Fruit fly (Drosophila melanogaster): ENCODE data around the gene CG10492.

CG10492 gene

dm6 chr2L:19036105-19036714 is 17.7 kb upstream of the CG10492 start (continued):
- peak; percentile 10 for TF ChIP-seq acj6 (GFP tag; optimal IDR thresholded peaks at IDR 0.05)
- no peak for TF ChIP-seq CG3032 (tag; optimal IDR thresholded peaks at IDR 0.05)
- no peak for TF ChIP-seq CG9139 (GFP tag; optimal IDR thresholded peaks at IDR 0.05)
- no peak for TF ChIP-seq Hr39 (GFP tag; optimal IDR thresholded peaks at IDR 0.05)
- no peak for TF ChIP-seq spab (GFP tag; optimal IDR thresholded peaks at IDR 0.05)
- TF ChIP-seq Met (GFP tag; optimal IDR thresholded peaks at IDR 0.05) = no peak
- no peak for TF ChIP-seq Blimp-1 (GFP tag; optimal IDR thresholded peaks at IDR 0.05)
- TF ChIP-seq fd85E (GFP tag; optimal IDR thresholded peaks at IDR 0.05) = no peak
- TF ChIP-seq CG8632 (GFP tag; optimal IDR thresholded peaks at IDR 0.05) = peak; percentile 14
- no peak for TF ChIP-seq CG4318 (GFP tag; optimal IDR thresholded peaks at IDR 0.05)

DNA sequence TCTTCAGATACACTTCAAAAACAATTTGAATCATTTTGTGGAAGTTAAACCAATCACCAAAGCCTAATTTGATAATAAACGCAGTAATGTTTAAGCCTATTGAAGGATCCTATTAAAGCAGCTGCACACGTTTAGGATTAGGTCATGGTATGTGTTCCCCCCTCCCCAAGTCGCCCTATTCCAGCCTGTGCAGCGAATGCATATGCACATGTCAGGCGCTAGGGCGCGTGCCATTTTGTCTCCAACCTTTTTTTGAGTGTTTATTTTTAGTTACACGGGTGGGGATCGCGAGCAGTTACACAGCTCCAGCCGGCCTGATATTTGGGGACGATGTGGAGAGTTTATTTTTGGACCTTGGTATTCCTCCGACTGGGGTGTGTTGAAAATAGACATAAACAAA is 16.9 kb upstream of the CG10492 start:
- TF ChIP-seq Eip78C (GFP tag) = peak; percentile 58
- TF ChIP-seq CG6276 (GFP tag; optimal IDR thresholded peaks at IDR 0.05) = no peak

DNA sequence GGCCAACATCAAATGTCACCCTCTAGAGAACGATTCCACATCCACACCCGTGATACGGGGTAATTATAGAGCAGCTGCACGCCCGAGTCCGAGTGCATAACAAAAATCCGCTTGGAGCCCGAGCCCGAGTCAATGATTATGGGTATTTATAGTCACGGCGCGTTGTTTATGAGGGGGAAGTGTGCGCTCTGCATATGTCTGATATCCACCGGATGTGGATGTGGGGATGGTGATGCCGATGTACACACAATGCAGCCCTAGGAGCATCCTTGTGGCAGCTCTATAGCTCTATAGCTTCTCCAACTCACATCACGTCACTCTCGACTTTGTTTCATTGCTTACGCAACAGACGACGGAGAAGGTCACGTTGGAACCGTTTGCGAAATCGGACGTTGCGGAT is 16.4 kb upstream of the CG10492 start:
- TF ChIP-seq net (GFP tag; optimal IDR thresholded peaks at IDR 0.05) (peak; percentile 4), achi (GFP tag; optimal IDR thresholded peaks at IDR 0.05) (no peak), Eip78C (GFP tag) (peak; percentile 35), CG8119 (GFP tag; IDR thresholded peaks at IDR 0.05) (no peak)

DNA sequence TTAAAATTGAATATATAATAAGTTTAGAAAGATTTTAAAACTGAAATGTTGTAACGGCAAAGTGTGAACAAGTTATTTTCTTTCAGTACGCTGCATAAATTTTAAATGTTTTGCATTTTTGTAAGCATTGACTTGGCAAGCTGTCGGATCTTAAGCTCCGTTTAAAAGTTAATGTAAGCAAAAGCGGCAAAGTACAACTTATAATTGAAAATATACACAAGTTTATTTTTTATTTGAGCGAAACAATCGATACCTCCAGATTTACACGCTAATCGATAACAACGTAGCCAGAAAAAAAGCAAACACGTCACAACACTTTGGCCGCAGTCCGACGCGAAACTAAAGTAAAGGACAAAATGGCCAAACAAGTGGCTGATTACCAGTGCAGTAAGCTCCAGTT is 12.3 kb upstream of the CG10492 start, which contains the start of gene Catsup:
Catsup (plus strand) TSS at position 273 of the 400 bp plus-strand sequence.
- peak; percentile 37 for TF ChIP-seq Eip78C (GFP tag)
- no peak for TF ChIP-seq dsx (GFP tag; optimal IDR thresholded peaks at IDR 0.05; ENCODE audit: poor library complexity, severe bottlenecking)

DNA sequence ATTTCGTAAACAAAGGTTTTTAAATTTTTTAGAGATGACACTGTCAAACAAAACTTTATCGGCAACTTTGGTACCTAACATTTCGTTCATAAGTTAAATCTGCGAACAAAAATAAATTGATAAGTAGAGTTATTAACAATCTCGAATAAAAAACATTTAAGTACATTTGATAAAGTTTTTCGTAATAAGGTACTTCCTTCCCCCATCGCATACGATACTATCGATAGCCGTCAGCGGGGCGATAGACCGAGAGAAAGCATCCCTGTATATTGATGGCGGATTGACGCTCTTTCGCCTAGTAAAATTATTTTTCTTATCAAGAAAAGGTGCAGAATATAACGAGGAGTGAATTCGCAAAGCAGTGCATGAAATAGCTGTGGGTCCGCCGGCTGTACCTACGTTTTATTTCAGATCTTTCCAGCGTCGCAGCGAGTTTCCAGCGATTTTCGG is 8.7 kb upstream of the CG10492 start, which contains the start of the genes Ttc19 and Acn:
Ttc19 (minus strand) TSS at position 38 of the 450 bp plus-strand sequence.
Acn (plus strand) TSS at position 245 of the 450 bp plus-strand sequence.
- TF ChIP-seq CG4318 (GFP tag; optimal IDR thresholded peaks at IDR 0.05) = no peak
- peak; percentile 79 for TF ChIP-seq CG3919 (GFP tag; optimal IDR thresholded peaks at IDR 0.05)
- peak; percentile 88 for TF ChIP-seq vri (GFP tag; optimal IDR thresholded peaks at IDR 0.05)
- TF ChIP-seq dsx (GFP tag; optimal IDR thresholded peaks at IDR 0.05; ENCODE audit: poor library complexity, severe bottlenecking) = peak; percentile 65
- peak; percentile 74 for TF ChIP-seq CG6163 (GFP tag; IDR thresholded peaks at IDR 0.05)
- TF ChIP-seq CG15336 (GFP tag; IDR thresholded peaks at IDR 0.05) = peak; percentile 51; the same call in 1 of the 2 replicates
- peak; percentile 73 for TF ChIP-seq CG6792 (GFP tag; optimal IDR thresholded peaks at IDR 0.05)
- TF ChIP-seq net (GFP tag; optimal IDR thresholded peaks at IDR 0.05) = peak; percentile 78
- TF ChIP-seq CG32006 (GFP tag; optimal IDR thresholded peaks at IDR 0.05) = peak; percentile 74
- TF ChIP-seq Hr4 (GFP tag; optimal IDR thresholded peaks at IDR 0.05) = peak; percentile 87
- peak; percentile 80 for TF ChIP-seq Ets21C (GFP tag; optimal IDR thresholded peaks at IDR 0.05)
- TF ChIP-seq Blimp-1 (GFP tag; optimal IDR thresholded peaks at IDR 0.05) = no peak
- no peak for TF ChIP-seq Hr38 (GFP tag; optimal IDR thresholded peaks at IDR 0.05)
- TF ChIP-seq Eip93F (GFP tag; optimal IDR thresholded peaks at IDR 0.05) = no peak
- no peak for TF ChIP-seq CG6808 (GFP tag; optimal IDR thresholded peaks at IDR 0.05)
- peak; percentile 53 for TF ChIP-seq CG8319 (GFP tag; optimal IDR thresholded peaks at IDR 0.05)
- TF ChIP-seq CG11294 (GFP tag; IDR thresholded peaks at IDR 0.05) = no peak
- peak; percentile 60 for TF ChIP-seq Sox15 (GFP tag; optimal IDR thresholded peaks at IDR 0.05)
- peak; percentile 81 for TF ChIP-seq acj6 (GFP tag; optimal IDR thresholded peaks at IDR 0.05)
- TF ChIP-seq CG7368 (GFP tag; optimal IDR thresholded peaks at IDR 0.05) = no peak
- TF ChIP-seq fd59A (GFP tag; optimal IDR thresholded peaks at IDR 0.05) = peak; percentile 27
- no peak for TF ChIP-seq CG16779 (tag; optimal IDR thresholded peaks at IDR 0.05)
- TF ChIP-seq Ets96B (tag; optimal IDR thresholded peaks at IDR 0.05) = peak; percentile 62
- TF ChIP-seq CG10631 (GFP tag; optimal IDR thresholded peaks at IDR 0.05) = peak; percentile 87
- peak; percentile 88 for TF ChIP-seq OdsH (GFP tag; optimal IDR thresholded peaks at IDR 0.05)
- TF ChIP-seq Gug (GFP tag; IDR thresholded peaks at IDR 0.05) = peak; percentile 66
- TF ChIP-seq spab (GFP tag; optimal IDR thresholded peaks at IDR 0.05) = no peak
- TF ChIP-seq Lpt (GFP tag; optimal IDR thresholded peaks at IDR 0.05) = peak; percentile 55
- TF ChIP-seq Eip75B (GFP tag; optimal IDR thresholded peaks at IDR 0.05) = peak; percentile 86
- TF ChIP-seq fkh (GFP tag; optimal IDR thresholded peaks at IDR 0.05) = no peak
- no peak for TF ChIP-seq CG6276 (GFP tag; optimal IDR thresholded peaks at IDR 0.05)
- TF ChIP-seq esn (GFP tag; optimal IDR thresholded peaks at IDR 0.05) = peak; percentile 90
- peak in 1 of 2 experiments; percentile 27 for TF ChIP-seq salr (GFP tag; optimal IDR thresholded peaks at IDR 0.05)
